Worm (Caenorhabditis elegans): Measurements from ENCODE around the gene try-10.

DNA sequence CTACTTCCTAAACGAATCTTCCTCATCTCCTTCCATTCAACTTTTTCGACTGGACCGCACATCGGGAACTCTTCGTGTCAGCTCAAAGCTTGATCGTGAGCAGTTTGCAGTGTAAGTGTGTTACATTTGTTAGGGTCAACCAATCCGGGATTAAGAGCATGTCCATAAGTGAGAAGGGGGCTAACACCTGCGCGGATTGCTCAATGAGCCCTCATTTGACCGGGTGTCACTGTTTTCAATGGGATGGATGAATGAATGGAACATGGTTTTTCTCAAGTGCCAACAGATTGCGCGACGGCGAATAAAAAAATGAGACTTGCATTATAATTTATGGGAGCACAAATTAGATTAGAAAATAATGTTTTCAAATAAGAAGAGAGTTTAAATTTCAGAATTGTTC, 12.2 kb upstream of the try-10 start:
- TF ChIP-seq unc-130 (GFP tag; optimal IDR thresholded peaks at IDR 0.05) (no peak), nhr-237 (tag; optimal IDR thresholded peaks at IDR 0.05) (no peak), spr-1 (tag; optimal IDR thresholded peaks at IDR 0.05) (no peak), pqm-1 (tag; optimal IDR thresholded peaks at IDR 0.05) (no peak), jun-1 (tag; optimal IDR thresholded peaks at IDR 0.05) (no peak), ama-1 (optimal IDR thresholded peaks at IDR 0.05) (no peak), dmd-8 (GFP tag; IDR thresholded peaks at IDR 0.05) (no peak), ceh-28 (tag; optimal IDR thresholded peaks at IDR 0.05) (no peak), aly-2 (tag; optimal IDR thresholded peaks at IDR 0.05) (no peak), ceh-62 (tag; optimal IDR thresholded peaks at IDR 0.05) (no peak), lin-39 (tag; optimal IDR thresholded peaks at IDR 0.05) (no peak), Y48G9A.11 (GFP tag; IDR thresholded peaks at IDR 0.05) (no peak), duxl-1 (tag; optimal IDR thresholded peaks at IDR 0.05; ENCODE audit: poor library complexity) (no peak)
